Worm (Caenorhabditis elegans) whole organism, midembryonic: Measurements from ENCODE around the gene srh-92.

Experiments used
- T22C8.4 ChIP-seq: fragments of 200-800 bp; sonication (Bioruptor generic); IDR thresholded peaks from 2 replicates; pipeline ENCODE4 v1.3.6; 2022; ENCODE audit warnings: missing genetic modification characterization, missing compliant biosample characterization
- cog-1 ChIP-seq: sonication (generic microtip); optimal IDR thresholded peaks from 2 replicates; lab custom pipeline; 2016; ENCODE audit warnings: missing genetic modification characterization, missing compliant biosample characterization
- flt-1 ChIP-seq: fragments of 200-800 bp; sonication (Bioruptor generic); IDR thresholded peaks from 2 replicates; pipeline ENCODE4 v1.3.6; 2022; ENCODE audit warnings: missing genetic modification characterization, missing compliant biosample characterization
- klf-2 ChIP-seq: fragments of 200-800 bp; sonication (Bioruptor generic); conservative IDR thresholded peaks from 2 replicates; pipeline ENCODE4 v1.3.6; 2022; ENCODE audit warnings: missing genetic modification reagents, missing genetic modification characterization, missing compliant biosample characterization
- med-1 ChIP-seq: sonication (generic microtip); optimal IDR thresholded peaks from 2 replicates; lab custom pipeline; 2017; ENCODE audit warnings: missing genetic modification characterization, mild to moderate bottlenecking, missing compliant biosample characterization, antibody characterized with exemption, missing genetic modification reagents; ENCODE audit not compliant: insufficient read depth
- ref-1 ChIP-seq: fragments of 200-800 bp; sonication (Bioruptor generic); conservative IDR thresholded peaks from 2 replicates; pipeline ENCODE4 v1.3.6; 2022; ENCODE audit warnings: missing genetic modification reagents, missing genetic modification characterization, missing compliant biosample characterization
- ztf-23 ChIP-seq: fragments of 200-800 bp; sonication (Bioruptor generic); IDR thresholded peaks from 2 replicates; pipeline ENCODE4 v1.3.6; 2022; ENCODE audit warnings: missing genetic modification reagents, missing genetic modification characterization, missing compliant biosample characterization
- ztf-29 ChIP-seq: fragments of 200-800 bp; sonication (Bioruptor generic); IDR thresholded peaks from 2 replicates; pipeline ENCODE4 v1.3.6; 2022; ENCODE audit warnings: missing genetic modification reagents, missing genetic modification characterization, missing compliant biosample characterization

- TF ChIP-seq klf-2 (GFP tag; lab: Robert Waterston, UW) (no peak), ztf-23 (GFP tag; lab: Robert Waterston, UW) (no peak), flt-1 (GFP tag; lab: Robert Waterston, UW) (no peak), ztf-29 (GFP tag; lab: Robert Waterston, UW) (no peak), T22C8.4 (GFP tag; lab: Robert Waterston, UW) (no peak), cog-1 (no peak), ref-1 (GFP tag; lab: Robert Waterston, UW) (no peak), med-1 (no peak)
These were observed 45.4 kb upstream of the srh-92 start for ce11 chrV:7506207-7506606.
